Worm (Caenorhabditis elegans) whole organism, L1 larva: ENCODE data around the gene C28D4.7.

Experiments used
- C16A3.4 ChIP-seq: fragments of 150-350 bp; optimal IDR thresholded peaks from 2 replicates; lab custom pipeline; 2014; ENCODE audit warnings: missing biosample characterization, missing genetic modification characterization
- ama-1 ChIP-seq: fragments of 150-350 bp; optimal IDR thresholded peaks from 2 replicates; lab custom pipeline; 2014
- elt-2 ChIP-seq: sonication (generic microtip); optimal IDR thresholded peaks from 2 replicates; lab custom pipeline; 2016; ENCODE audit warnings: missing genetic modification characterization, mild to moderate bottlenecking, inconsistent platforms, missing compliant biosample characterization, missing genetic modification reagents
- isw-1 ChIP-seq: fragments of 200-800 bp; sonication (Bioruptor generic); IDR thresholded peaks from 2 replicates; pipeline ENCODE4 v1.3.6; 2022; ENCODE audit warnings: missing genetic modification characterization, missing compliant biosample characterization
- jun-1 ChIP-seq: fragments of 150-350 bp; optimal IDR thresholded peaks from 2 replicates; lab custom pipeline; 2014; ENCODE audit warnings: missing biosample characterization, missing genetic modification reagents, missing genetic modification characterization
- lin-39 ChIP-seq: fragments of 150-350 bp; optimal IDR thresholded peaks from 2 replicates; lab custom pipeline; 2014; ENCODE audit warnings: missing biosample characterization, missing genetic modification reagents, missing genetic modification characterization
- mdl-1 ChIP-seq, 2 experiments: fragments of 150-350 bp; optimal IDR thresholded peaks; 2 replicates each; lab custom pipeline; 2014 to 2017; ENCODE audit warnings: missing biosample characterization in 2 of 2, missing genetic modification characterization in 2 of 2, inconsistent platforms in 1 of 2
- nhr-11 ChIP-seq: fragments of 150-350 bp; optimal IDR thresholded peaks from 2 replicates; lab custom pipeline; 2014; ENCODE audit warnings: missing biosample characterization, missing genetic modification characterization
- nhr-12 ChIP-seq: sonication (generic microtip); optimal IDR thresholded peaks from 2 replicates; lab custom pipeline; 2017; ENCODE audit warnings: missing biosample characterization, missing genetic modification characterization
- pag-3 ChIP-seq: sonication (generic microtip); optimal IDR thresholded peaks from 2 replicates; lab custom pipeline; 2017; ENCODE audit warnings: missing genetic modification characterization, mild to moderate bottlenecking, missing compliant biosample characterization, antibody characterized with exemption, borderline replicate concordance; ENCODE audit not compliant: insufficient read depth
- skn-1 ChIP-seq: fragments of 150-350 bp; optimal IDR thresholded peaks from 2 replicates; lab custom pipeline; 2014; ENCODE audit warnings: missing biosample characterization, missing genetic modification characterization
- tlp-1 ChIP-seq: fragments of 150-350 bp; optimal IDR thresholded peaks from 2 replicates; lab custom pipeline; 2014; ENCODE audit warnings: missing biosample characterization, missing genetic modification characterization
- unc-62 ChIP-seq: fragments of 150-350 bp; optimal IDR thresholded peaks from 2 replicates; lab custom pipeline; 2014; ENCODE audit warnings: missing biosample characterization, missing genetic modification reagents, missing genetic modification characterization
- unc-86 ChIP-seq: sonication (generic microtip); optimal IDR thresholded peaks from 2 replicates; lab custom pipeline; 2016; ENCODE audit warnings: missing genetic modification characterization, missing compliant biosample characterization

DNA sequence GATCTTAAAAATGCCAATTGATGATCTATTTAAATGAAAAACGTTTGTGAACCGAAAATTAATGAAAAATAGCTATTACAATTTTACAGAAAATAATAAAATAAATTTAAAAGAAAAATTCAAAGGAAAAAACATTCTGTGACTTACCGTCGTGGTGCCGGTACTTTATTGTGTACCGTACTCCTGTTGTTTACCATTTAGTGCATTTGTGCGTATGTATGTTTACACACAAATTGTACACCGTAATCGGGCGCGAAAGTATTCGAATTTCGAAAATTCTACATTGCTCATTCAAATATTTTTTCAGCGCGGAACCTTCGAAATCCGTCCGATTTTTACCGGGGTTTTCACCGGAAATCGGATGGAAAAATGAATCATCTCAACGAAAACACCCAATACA, 35.1 kb upstream of the C28D4.7 start, which contains the start of gene T13F2.6:
- no peak for TF ChIP-seq skn-1 (tag; lab: Kevin White, UChicago)
- no peak for TF ChIP-seq nhr-11 (tag; lab: Kevin White, UChicago)
- no peak for TF ChIP-seq ama-1 (lab: Kevin White, UChicago)
- no peak for TF ChIP-seq jun-1
- no peak for TF ChIP-seq nhr-12 (tag; lab: Kevin White, UChicago)
- no peak for TF ChIP-seq unc-62
- TF ChIP-seq lin-39 (tag; lab: Kevin White, UChicago): no peak
- no peak for TF ChIP-seq C16A3.4 (tag; lab: Kevin White, UChicago)
- no peak for TF ChIP-seq tlp-1
- TF ChIP-seq elt-2 (tag; lab: Kevin White, UChicago): no peak
- no peak for TF ChIP-seq isw-1 (GFP tag; lab: Robert Waterston, UW)
- TF ChIP-seq pag-3: no peak
- no peak for TF ChIP-seq unc-86
- no peak for TF ChIP-seq mdl-1 (tag; optimal IDR thresholded peaks at IDR 0.05; lab: Kevin White, UChicago)
